Fruit fly (Drosophila melanogaster) whole organism, embryonic: ENCODE measurements around the gene rdog.

ENCODE experiments used
- Abd-B ChIP-seq: fragments of 200-800 bp; sonication (Bioruptor generic); optimal IDR thresholded peaks from 2 replicates; lab custom pipeline; 2018; ENCODE audit warnings: missing biosample characterization, mild to moderate bottlenecking, missing genetic modification characterization, moderate library complexity
- Ada2b ChIP-seq: fragments of 200-800 bp; sonication (Bioruptor generic); IDR thresholded peaks from 2 replicates; pipeline ENCODE4 v1.3.6; 2022; ENCODE audit warnings: missing biosample characterization, missing genetic modification characterization
- Adf1 ChIP-seq: fragments of 200-800 bp; sonication (Bioruptor generic); IDR thresholded peaks from 2 replicates; pipeline ENCODE4 v1.3.6; 2022; ENCODE audit warnings: missing biosample characterization, missing genetic modification characterization
- Bdp1 ChIP-seq: fragments of 200-800 bp; sonication (Bioruptor generic); optimal IDR thresholded peaks from 3 replicates; lab custom pipeline; 2016; ENCODE audit warnings: missing biosample characterization, missing genetic modification characterization
- C15 ChIP-seq: fragments of 200-800 bp; sonication (Bioruptor generic); IDR thresholded peaks from 3 replicates; pipeline ENCODE4 v1.3.6; 2022; ENCODE audit warnings: missing biosample characterization, missing genetic modification characterization
- CG10147 ChIP-seq: fragments of 200-800 bp; sonication (Bioruptor generic); optimal IDR thresholded peaks from 2 replicates; lab custom pipeline; 2019; ENCODE audit warnings: missing biosample characterization, mild to moderate bottlenecking, missing genetic modification characterization, moderate library complexity
- CG11560 ChIP-seq: fragments of 200-800 bp; sonication (Bioruptor generic); IDR thresholded peaks from 3 replicates; pipeline ENCODE4 v1.3.6; 2022; ENCODE audit warnings: missing biosample characterization, missing genetic modification characterization
- CG11695 ChIP-seq: fragments of 200-800 bp; sonication (Bioruptor generic); IDR thresholded peaks from 3 replicates; pipeline ENCODE4 v1.3.6; 2022; ENCODE audit warnings: missing biosample characterization, missing genetic modification characterization
- CG12219 ChIP-seq: fragments of 200-800 bp; sonication (Bioruptor generic); optimal IDR thresholded peaks from 3 replicates; lab custom pipeline; 2018; ENCODE audit warnings: missing biosample characterization, mild to moderate bottlenecking, missing genetic modification characterization
- CG13624 ChIP-seq: fragments of 200-800 bp; sonication (Bioruptor generic); optimal IDR thresholded peaks from 2 replicates; lab custom pipeline; 2016; ENCODE audit warnings: missing biosample characterization, missing genetic modification characterization
- CG13894 ChIP-seq: fragments of 200-800 bp; sonication (Bioruptor generic); optimal IDR thresholded peaks from 3 replicates; lab custom pipeline; 2018; ENCODE audit warnings: missing biosample characterization, mild to moderate bottlenecking, missing genetic modification characterization, moderate library complexity
- CG15011 ChIP-seq: fragments of 200-800 bp; sonication (Bioruptor generic); optimal IDR thresholded peaks from 3 replicates; lab custom pipeline; 2018; ENCODE audit warnings: missing biosample characterization, mild to moderate bottlenecking, missing genetic modification characterization
- CG16815 ChIP-seq: fragments of 200-800 bp; sonication (Bioruptor generic); optimal IDR thresholded peaks from 3 replicates; lab custom pipeline; 2017; ENCODE audit warnings: missing biosample characterization, mild to moderate bottlenecking, missing genetic modification characterization
- CG18262 ChIP-seq: fragments of 200-800 bp; optimal IDR thresholded peaks from 3 replicates; lab custom pipeline; 2019; ENCODE audit warnings: missing biosample characterization, mild to moderate bottlenecking, missing genetic modification characterization, moderate library complexity
- CG1832 ChIP-seq: fragments of 200-800 bp; sonication (Bioruptor generic); optimal IDR thresholded peaks from 2 replicates; lab custom pipeline; 2017; ENCODE audit warnings: missing biosample characterization, mild to moderate bottlenecking, missing genetic modification characterization, inconsistent platforms
- CG18619 ChIP-seq: fragments of 200-800 bp; sonication (Bioruptor generic); optimal IDR thresholded peaks from 3 replicates; lab custom pipeline; 2017; ENCODE audit warnings: missing biosample characterization, mild to moderate bottlenecking, missing genetic modification characterization
- CG2116 ChIP-seq: fragments of 200-800 bp; sonication (Bioruptor generic); optimal IDR thresholded peaks from 3 replicates; lab custom pipeline; 2018; ENCODE audit warnings: missing biosample characterization, mild to moderate bottlenecking, missing genetic modification characterization
- CG2129 ChIP-seq: fragments of 200-800 bp; sonication (Bioruptor generic); IDR thresholded peaks from 2 replicates; pipeline ENCODE4 v1.3.6; 2022; ENCODE audit warnings: missing biosample characterization, missing genetic modification characterization; ENCODE audit not compliant: partially characterized antibody
- CG31224 ChIP-seq: fragments of 200-800 bp; sonication (Bioruptor generic); IDR thresholded peaks from 2 replicates; pipeline ENCODE4 v1.3.6; 2022; ENCODE audit warnings: missing biosample characterization, missing genetic modification characterization
- CG32772 ChIP-seq: fragments of 200-800 bp; sonication (Bioruptor generic); IDR thresholded peaks from 2 replicates; pipeline ENCODE4 v1.3.6; 2022; ENCODE audit warnings: missing biosample characterization, missing genetic modification characterization
- CG33213 ChIP-seq: fragments of 200-800 bp; sonication (Bioruptor generic); optimal IDR thresholded peaks from 3 replicates; lab custom pipeline; 2016; ENCODE audit warnings: missing biosample characterization, missing genetic modification characterization
- CG3407 ChIP-seq: fragments of 200-800 bp; sonication (Bioruptor generic); optimal IDR thresholded peaks from 2 replicates; lab custom pipeline; 2018; ENCODE audit warnings: missing biosample characterization, mild to moderate bottlenecking, missing genetic modification characterization
- CG34422 ChIP-seq: fragments of 200-800 bp; sonication (Bioruptor generic); IDR thresholded peaks from 3 replicates; pipeline ENCODE4 v1.3.6; 2022; ENCODE audit warnings: missing biosample characterization, missing genetic modification characterization
- CG3995 ChIP-seq: fragments of 200-800 bp; sonication (Bioruptor generic); optimal IDR thresholded peaks from 3 replicates; lab custom pipeline; 2016; ENCODE audit warnings: missing biosample characterization, missing genetic modification characterization
- Camta ChIP-seq: fragments of 200-800 bp; sonication (Bioruptor generic); optimal IDR thresholded peaks from 2 replicates; lab custom pipeline; 2016; ENCODE audit warnings: missing biosample characterization, missing genetic modification characterization
- Deaf1 ChIP-seq: fragments of 200-800 bp; optimal IDR thresholded peaks from 3 replicates; lab custom pipeline; 2019; ENCODE audit warnings: missing biosample characterization, mild to moderate bottlenecking, missing genetic modification characterization, moderate library complexity
- Dip2 ChIP-seq: fragments of 200-800 bp; sonication (Bioruptor generic); IDR thresholded peaks from 2 replicates; pipeline ENCODE4 v1.3.6; 2022; ENCODE audit warnings: missing biosample characterization, missing genetic modification characterization
- Fer3 ChIP-seq: fragments of 200-800 bp; sonication (Bioruptor generic); optimal IDR thresholded peaks from 2 replicates; lab custom pipeline; 2018; ENCODE audit warnings: missing biosample characterization, mild to moderate bottlenecking, missing genetic modification characterization, moderate library complexity
- HLH54F ChIP-seq: fragments of 200-800 bp; sonication (Bioruptor generic); optimal IDR thresholded peaks from 3 replicates; lab custom pipeline; 2016; ENCODE audit warnings: missing biosample characterization, missing genetic modification characterization
- Hr39 ChIP-seq: fragments of >200 bp; optimal IDR thresholded peaks from 2 replicates; lab custom pipeline; 2017
- NC2α ChIP-seq: fragments of 200-800 bp; sonication (Bioruptor generic); optimal IDR thresholded peaks from 2 replicates; lab custom pipeline; 2016; ENCODE audit warnings: missing biosample characterization, missing genetic modification characterization
- Side ChIP-seq: fragments of 200-800 bp; sonication (Bioruptor generic); optimal IDR thresholded peaks from 2 replicates; lab custom pipeline; 2016; ENCODE audit warnings: missing biosample characterization, missing genetic modification characterization
- Sin3A ChIP-seq: fragments of >200 bp; optimal IDR thresholded peaks from 2 replicates; lab custom pipeline; 2018
- ara ChIP-seq: fragments of 200-800 bp; sonication (Bioruptor generic); IDR thresholded peaks from 2 replicates; pipeline ENCODE4 v1.3.6; 2022; ENCODE audit warnings: missing biosample characterization, missing genetic modification characterization
- bbx ChIP-seq: fragments of 200-800 bp; sonication (Bioruptor generic); IDR thresholded peaks from 2 replicates; pipeline ENCODE4 v1.3.6; 2022; ENCODE audit warnings: missing biosample characterization, missing genetic modification characterization; ENCODE audit not compliant: partially characterized antibody
- cato ChIP-seq: fragments of 200-800 bp; sonication (Bioruptor generic); optimal IDR thresholded peaks from 2 replicates; lab custom pipeline; 2016; ENCODE audit warnings: missing biosample characterization, missing genetic modification characterization, borderline replicate concordance
- chn ChIP-seq: fragments of 200-800 bp; sonication (Bioruptor generic); optimal IDR thresholded peaks from 2 replicates; lab custom pipeline; 2016; ENCODE audit warnings: missing biosample characterization, missing genetic modification characterization
- dan ChIP-seq: fragments of 200-800 bp; sonication (Bioruptor generic); IDR thresholded peaks from 2 replicates; pipeline ENCODE4 v1.3.6; 2022; ENCODE audit warnings: missing biosample characterization, missing genetic modification characterization
- fru ChIP-seq: fragments of >200 bp; optimal IDR thresholded peaks from 2 replicates; lab custom pipeline; 2017
- gcm ChIP-seq: fragments of 200-800 bp; sonication (Bioruptor generic); optimal IDR thresholded peaks from 2 replicates; lab custom pipeline; 2019; ENCODE audit warnings: missing biosample characterization, mild to moderate bottlenecking, missing genetic modification characterization, moderate library complexity
- hkb ChIP-seq, 2 experiments: fragments of 200-800 bp in 1 of 2; fragments of >200 bp in 1 of 2; sonication (Bioruptor generic) in 1 of 2; IDR thresholded peaks in 1 of 2; optimal IDR thresholded peaks in 1 of 2; 2 replicates each; pipeline versions ENCODE4 v1.3.6 to Lab custom; 2017 to 2022; ENCODE audit warnings: missing biosample characterization in 1 of 2, missing genetic modification characterization in 1 of 2
- jigr1 ChIP-seq: fragments of 200-800 bp; sonication (Bioruptor generic); IDR thresholded peaks from 3 replicates; pipeline ENCODE4 v1.3.6; 2022; ENCODE audit warnings: missing biosample characterization, missing genetic modification characterization
- nom ChIP-seq: fragments of 200-800 bp; sonication (Bioruptor generic); optimal IDR thresholded peaks from 2 replicates; lab custom pipeline; 2017; ENCODE audit warnings: missing biosample characterization, missing genetic modification characterization, mild to moderate bottlenecking, moderate library complexity, missing genetic modification reagents
- oc ChIP-seq: fragments of 200-800 bp; sonication (Bioruptor generic); optimal IDR thresholded peaks from 2 replicates; lab custom pipeline; 2018; ENCODE audit warnings: missing biosample characterization, mild to moderate bottlenecking, missing genetic modification characterization, moderate library complexity
- run ChIP-seq: fragments of 200-800 bp; sonication (Bioruptor generic); optimal IDR thresholded peaks from 3 replicates; lab custom pipeline; 2018; ENCODE audit warnings: missing biosample characterization, mild to moderate bottlenecking, missing genetic modification characterization
- sens ChIP-seq: fragments of 200-800 bp; sonication (Bioruptor generic); peaks from one replicate; lab custom pipeline; 2016; ENCODE audit warnings: missing biosample characterization, missing genetic modification characterization
- seq ChIP-seq: fragments of 200-800 bp; sonication (Bioruptor generic); IDR thresholded peaks from 2 replicates; pipeline ENCODE4 v1.3.6; 2022; ENCODE audit warnings: missing biosample characterization, missing genetic modification characterization
- slbo ChIP-seq: fragments of 200-800 bp; sonication (Bioruptor generic); IDR thresholded peaks from 2 replicates; pipeline ENCODE4 v1.3.6; 2022; ENCODE audit warnings: missing biosample characterization, missing genetic modification characterization
- sr ChIP-seq: fragments of 200-800 bp; sonication (Bioruptor generic); IDR thresholded peaks from 3 replicates; pipeline ENCODE4 v1.3.6; 2022; ENCODE audit warnings: missing biosample characterization, missing genetic modification characterization
- vfl ChIP-seq: fragments of 200-800 bp; sonication (Bioruptor generic); optimal IDR thresholded peaks from 2 replicates; lab custom pipeline; 2016; ENCODE audit warnings: missing biosample characterization, missing genetic modification characterization
- wor ChIP-seq: fragments of 200-800 bp; sonication (Bioruptor generic); IDR thresholded peaks from 2 replicates; pipeline ENCODE4 v1.3.6; 2022; ENCODE audit warnings: missing biosample characterization, missing genetic modification characterization

The rdog gene

DNA sequence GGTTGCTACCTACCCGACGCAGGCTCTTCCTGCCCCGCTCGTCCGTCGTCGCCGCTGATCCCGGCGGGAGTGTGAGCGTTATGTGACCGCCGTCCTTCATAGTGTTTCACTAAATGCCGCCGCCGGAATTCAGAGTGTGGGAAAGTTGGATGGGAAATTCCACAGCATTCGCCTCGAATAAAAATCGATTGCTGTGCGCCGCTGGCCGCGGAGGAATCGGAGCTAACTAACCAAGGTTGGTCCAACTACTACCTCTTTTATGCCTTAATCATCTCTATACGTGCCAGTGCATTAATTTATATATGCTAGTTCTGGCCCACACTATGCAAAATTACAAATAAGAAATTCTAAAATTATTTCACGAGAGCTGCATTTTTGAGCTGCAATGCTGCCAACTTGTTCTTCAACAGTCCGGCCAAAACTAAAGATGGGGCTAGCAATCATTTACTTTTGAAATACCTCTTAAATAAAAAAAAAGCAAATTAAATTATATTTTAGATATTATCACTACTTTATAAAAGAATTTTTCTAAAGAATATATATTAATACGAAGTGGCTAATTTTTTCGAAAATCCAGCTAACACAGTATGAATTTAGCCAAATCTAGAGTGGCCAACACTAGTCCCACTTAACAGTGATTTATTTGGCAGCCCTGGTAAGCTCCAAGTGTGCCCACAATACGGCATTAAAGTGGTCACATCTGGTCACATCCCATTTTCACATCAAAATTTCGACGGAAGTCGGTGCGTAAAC, 45.3 kb upstream of the rdog start, which contains the start of the genes alpha-Man-Ib and Pdhb (continued):
- TF ChIP-seq dan (GFP tag; lab: Robert Waterston, UW) (peak; percentile 53; the same call in 1 of the 2 replicates), Camta (peak; percentile 5), CG3995 (GFP tag; lab: Kevin White, UChicago) (peak; percentile 97), CG33213 (peak; percentile 2), fru (lab: Kevin White, UChicago) (no peak), ara (no peak), CG11695 (peak; percentile 57; the same call in 1 of the 3 replicates), CG16815 (GFP tag; lab: Kevin White, UChicago) (peak; percentile 80), hkb (optimal IDR thresholded peaks at IDR 0.05; lab: Kevin White, UChicago) (peak; percentile 75), hkb (GFP tag; IDR thresholded peaks at IDR 0.05; lab: Robert Waterston, UW) (peak; percentile 69), CG10147 (GFP tag; lab: Kevin White, UChicago) (no peak), Bdp1 (GFP tag; lab: Kevin White, UChicago) (no peak), CG18619 (GFP tag; lab: Kevin White, UChicago) (peak; percentile 71), seq (GFP tag; lab: Robert Waterston, UW) (peak; percentile 54; the same call in 1 of the 2 replicates), CG1832 (GFP tag; lab: Kevin White, UChicago) (no peak), Abd-B (peak; percentile 94), Ada2b (peak; percentile 71), wor (no peak), nom (peak; percentile 45), CG15011 (GFP tag; lab: Kevin White, UChicago) (no peak), bbx (GFP tag; lab: Robert Waterston, UW) (no peak), CG13624 (peak; percentile 32), gcm (GFP tag; lab: Kevin White, UChicago) (no peak), HLH54F (peak; percentile 63), cato (GFP tag; lab: Kevin White, UChicago) (peak; percentile 60), Fer3 (tag; lab: Kevin White, UChicago) (peak; percentile 78), Hr39 (lab: Kevin White, UChicago) (no peak), run (tag; lab: Kevin White, UChicago) (no peak), sr (GFP tag; lab: Robert Waterston, UW) (no peak), Side (GFP tag; lab: Kevin White, UChicago) (no peak), Sin3A (peak; percentile 45), CG18262 (tag; lab: Kevin White, UChicago) (peak; percentile 76), CG3407 (GFP tag; lab: Kevin White, UChicago) (peak; percentile 40), C15 (GFP tag; lab: Robert Waterston, UW) (no peak), CG31224 (GFP tag; lab: Robert Waterston, UW) (peak; percentile 67), Deaf1 (tag; lab: Kevin White, UChicago) (no peak), CG11560 (tag; lab: Robert Waterston, UW) (peak; percentile 53; the same call in 1 of the 3 replicates), chn (peak; percentile 66), oc (tag; lab: Kevin White, UChicago) (no peak), Adf1 (GFP tag; lab: Robert Waterston, UW) (peak; percentile 50), slbo (GFP tag; lab: Robert Waterston, UW) (peak; percentile 94), Dip2 (GFP tag; lab: Robert Waterston, UW) (no peak), CG34422 (peak; percentile 87), NC2α (GFP tag; lab: Kevin White, UChicago) (no peak), CG2129 (no peak), CG13894 (no peak), CG32772 (GFP tag; lab: Robert Waterston, UW) (peak; percentile 69), jigr1 (GFP tag; lab: Robert Waterston, UW) (peak; percentile 57; the same call in 1 of the 3 replicates), CG2116 (peak; percentile 93), sens (GFP tag; lab: Kevin White, UChicago) (peak; percentile 95), CG12219 (GFP tag; lab: Kevin White, UChicago) (peak; percentile 6), vfl (GFP tag; lab: Kevin White, UChicago) (peak; percentile 26)
